Fruit fly (Drosophila melanogaster): ENCODE measurements around the gene fh.

The fh gene

DNA sequence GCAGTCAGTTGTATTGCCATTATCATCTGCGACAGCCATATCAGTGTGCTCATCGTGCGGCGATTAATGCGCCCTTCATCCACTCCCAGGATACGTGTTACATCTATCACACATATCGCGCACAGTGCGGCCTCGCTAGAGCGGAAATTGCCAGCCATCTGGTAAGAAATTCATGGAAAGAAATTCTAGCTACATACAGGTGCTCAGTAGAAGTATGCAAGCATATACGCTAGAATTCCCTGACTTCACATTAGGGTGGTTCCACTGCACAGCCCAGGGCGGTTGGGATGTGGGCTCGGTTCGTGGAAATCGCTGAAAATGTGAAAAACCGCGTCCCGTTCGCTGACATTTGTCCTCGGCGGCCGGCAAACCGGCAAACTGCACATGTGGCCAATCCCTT, 7.7 kb downstream of the fh start (continued):
- TF ChIP-seq Tbp (GFP tag; optimal IDR thresholded peaks at IDR 0.05), result no peak
- peak; percentile 45 for TF ChIP-seq btn (GFP tag; optimal IDR thresholded peaks at IDR 0.05)
- TF ChIP-seq Bdp1 (GFP tag; optimal IDR thresholded peaks at IDR 0.05), result peak; percentile 22
- peak; percentile 74 for TF ChIP-seq CG9727 (GFP tag; optimal IDR thresholded peaks at IDR 0.05)
- TF ChIP-seq TFAM (GFP tag; optimal IDR thresholded peaks at IDR 0.05), result no peak
- TF ChIP-seq Xrp1 (GFP tag; IDR thresholded peaks at IDR 0.05), result peak; percentile 93
- peak; percentile 85 for TF ChIP-seq ranshi (GFP tag; IDR thresholded peaks at IDR 0.05)
- peak; percentile 45 for TF ChIP-seq CG33213 (GFP tag; optimal IDR thresholded peaks at IDR 0.05)
- TF ChIP-seq en (GFP tag; optimal IDR thresholded peaks at IDR 0.05), result no peak
- no peak for TF ChIP-seq hkb (optimal IDR thresholded peaks at IDR 0.05)
- TF ChIP-seq hkb (GFP tag; IDR thresholded peaks at IDR 0.05), result peak; percentile 82
- TF ChIP-seq CG11456 (GFP tag; IDR thresholded peaks at IDR 0.05), result peak; percentile 82
- TF ChIP-seq CTCF (GFP tag; optimal IDR thresholded peaks at IDR 0.05), result no peak
- peak; percentile 63 for TF ChIP-seq CG1792 (GFP tag; optimal IDR thresholded peaks at IDR 0.05)
- peak; percentile 77 for TF ChIP-seq pum (GFP tag; optimal IDR thresholded peaks at IDR 0.05)
- TF ChIP-seq CG4282 (GFP tag; optimal IDR thresholded peaks at IDR 0.05), result no peak
- TF ChIP-seq ac (GFP tag; optimal IDR thresholded peaks at IDR 0.05), result peak; percentile 18
- TF ChIP-seq Taf1 (GFP tag; IDR thresholded peaks at IDR 0.05), result peak; percentile 49; the same call in 1 of the 2 replicates
- TF ChIP-seq Usf (GFP tag; optimal IDR thresholded peaks at IDR 0.05), result peak; percentile 42
- peak; percentile 72 for TF ChIP-seq CG11247 (GFP tag; IDR thresholded peaks at IDR 0.05)
- no peak for TF ChIP-seq hbn (GFP tag; IDR thresholded peaks at IDR 0.05; ENCODE audit: partially characterized antibody)
- TF ChIP-seq CG8944 (GFP tag; optimal IDR thresholded peaks at IDR 0.05), result peak; percentile 79
- TF ChIP-seq luna (GFP tag; optimal IDR thresholded peaks at IDR 0.05), result no peak
- no peak for TF ChIP-seq fu2 (GFP tag; optimal IDR thresholded peaks at IDR 0.05)
- TF ChIP-seq bbx (GFP tag; IDR thresholded peaks at IDR 0.05; ENCODE audit: partially characterized antibody), result no peak
- peak; percentile 67 for TF ChIP-seq Mad (GFP tag; optimal IDR thresholded peaks at IDR 0.05)
- no peak for TF ChIP-seq Kr (GFP tag; optimal IDR thresholded peaks at IDR 0.05)
- TF ChIP-seq CG13287 (GFP tag; IDR thresholded peaks at IDR 0.05; ENCODE audit: partially characterized antibody), result no peak
- peak; percentile 34 for TF ChIP-seq HmgZ (tag; optimal IDR thresholded peaks at IDR 0.05)
- TF ChIP-seq aop (GFP tag; IDR thresholded peaks at IDR 0.05), result 0 out of 2 replicates have a peak, but pooled peaks have one; percentile 65
- no peak for TF ChIP-seq CG15514 (GFP tag; optimal IDR thresholded peaks at IDR 0.05)
- peak; percentile 69 for TF ChIP-seq unpg (GFP tag; optimal IDR thresholded peaks at IDR 0.05)
- no peak for TF ChIP-seq eyg (GFP tag; optimal IDR thresholded peaks at IDR 0.05)
- peak; percentile 39 for TF ChIP-seq CG18476 (GFP tag; optimal IDR thresholded peaks at IDR 0.05)
- peak; percentile 19 for TF ChIP-seq CG9437 (GFP tag; optimal IDR thresholded peaks at IDR 0.05)
- TF ChIP-seq org-1 (GFP tag; optimal IDR thresholded peaks at IDR 0.05), result no peak
- no peak for TF ChIP-seq YL-1 (GFP tag; optimal IDR thresholded peaks at IDR 0.05)
- TF ChIP-seq CG7963 (GFP tag; IDR thresholded peaks at IDR 0.05; ENCODE audit: partially characterized antibody), result no peak
- TF ChIP-seq Eip74EF (GFP tag; optimal IDR thresholded peaks at IDR 0.05), result no peak
- peak; percentile 86 for TF ChIP-seq CG14441 (GFP tag; IDR thresholded peaks at IDR 0.05)
- peak; percentile 76 for TF ChIP-seq dan (GFP tag; IDR thresholded peaks at IDR 0.05)
- TF ChIP-seq salm (tag; optimal IDR thresholded peaks at IDR 0.05), result peak; percentile 18
- peak; percentile 84 for TF ChIP-seq ken (GFP tag; IDR thresholded peaks at IDR 0.05)
- peak; percentile 40 for TF ChIP-seq NC2α (GFP tag; optimal IDR thresholded peaks at IDR 0.05)
- TF ChIP-seq Rfx (GFP tag; IDR thresholded peaks at IDR 0.05), result peak; percentile 89
- no peak for TF ChIP-seq bigmax (GFP tag; optimal IDR thresholded peaks at IDR 0.05)
- TF ChIP-seq CG7928 (GFP tag; optimal IDR thresholded peaks at IDR 0.05), result no peak
- TF ChIP-seq CG14965 (GFP tag; optimal IDR thresholded peaks at IDR 0.05; ENCODE audit: borderline replicate concordance), result no peak
- TF ChIP-seq ssp (GFP tag; IDR thresholded peaks at IDR 0.05), result peak; percentile 77
- no peak for TF ChIP-seq Dref (GFP tag; IDR thresholded peaks at IDR 0.05)
- peak; percentile 90 for TF ChIP-seq ara (GFP tag; IDR thresholded peaks at IDR 0.05)
- peak; percentile 56 for TF ChIP-seq Myb (GFP tag; optimal IDR thresholded peaks at IDR 0.05)
- no peak for TF ChIP-seq pfk (GFP tag; optimal IDR thresholded peaks at IDR 0.05)
